Fruit fly (Drosophila melanogaster): ENCODE data around the gene CG18814.
A peak's percentile ranks its signal among the peaks of the same experiment; 100 is the strongest.

Gene CG18814

DNA sequence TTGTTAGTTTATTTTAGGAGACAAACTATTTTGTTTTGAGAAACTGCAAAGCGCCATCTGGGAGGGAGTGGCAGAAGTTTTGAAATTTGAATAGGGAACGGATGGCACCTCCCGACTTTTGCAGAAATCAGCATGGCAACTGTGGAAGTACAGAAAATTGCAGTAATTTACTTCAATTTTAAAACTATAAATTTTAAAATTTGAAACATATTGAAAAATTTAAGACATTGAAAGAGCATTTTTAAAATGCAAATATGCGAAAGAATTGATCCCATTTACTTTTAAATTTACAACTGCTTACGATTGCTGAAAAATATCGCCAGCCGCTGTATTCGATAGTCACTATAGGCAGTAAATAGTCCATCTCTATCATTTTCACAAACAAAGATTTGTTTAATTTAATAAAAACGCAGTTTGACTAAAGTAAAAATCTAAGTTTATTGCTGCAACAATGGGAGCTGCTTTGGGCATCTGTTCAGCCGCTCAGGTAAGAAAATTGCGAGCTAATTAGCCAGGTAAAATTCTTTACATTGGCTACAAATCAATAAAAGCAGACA lies 42.8 kb downstream of the CG18814 start, which contains the start of gene Serinc (continued):
- peak; percentile 6 for TF ChIP-seq p53 (GFP tag; optimal IDR thresholded peaks at IDR 0.05)
- peak; percentile 58 for TF ChIP-seq CG5245 (GFP tag; optimal IDR thresholded peaks at IDR 0.05)
- TF ChIP-seq ro (GFP tag; IDR thresholded peaks at IDR 0.05): no peak
- peak; percentile 61 for TF ChIP-seq CrebB (tag; optimal IDR thresholded peaks at IDR 0.05)
- TF ChIP-seq B-H2 (GFP tag; optimal IDR thresholded peaks at IDR 0.05): peak; percentile 59
- peak; percentile 47; the same call in 1 of the 2 replicates for TF ChIP-seq CG6272 (GFP tag; IDR thresholded peaks at IDR 0.05)
- peak; percentile 97 for TF ChIP-seq Sry-δ (GFP tag; optimal IDR thresholded peaks at IDR 0.05)
- TF ChIP-seq Mad (GFP tag; optimal IDR thresholded peaks at IDR 0.05): peak; percentile 62
- TF ChIP-seq tna (GFP tag; IDR thresholded peaks at IDR 0.05; ENCODE audit: partially characterized antibody): peak; percentile 95
- peak; percentile 99 for TF ChIP-seq CG14965 (GFP tag; optimal IDR thresholded peaks at IDR 0.05; ENCODE audit: borderline replicate concordance)
- TF ChIP-seq ewg (GFP tag; optimal IDR thresholded peaks at IDR 0.05): peak; percentile 39
- TF ChIP-seq vnd (GFP tag; IDR thresholded peaks at IDR 0.05; ENCODE audit: partially characterized antibody): peak; percentile 97
- TF ChIP-seq Pdp1 (GFP tag; optimal IDR thresholded peaks at IDR 0.05): peak; percentile 41 to 47
- TF ChIP-seq Myb (GFP tag; optimal IDR thresholded peaks at IDR 0.05): peak; percentile 73
- TF ChIP-seq CG16813 (GFP tag; IDR thresholded peaks at IDR 0.05; ENCODE audit: partially characterized antibody): peak; percentile 98
- no peak for TF ChIP-seq gt (GFP tag; IDR thresholded peaks at IDR 0.05)
- no peak for TF ChIP-seq Hey (tag; optimal IDR thresholded peaks at IDR 0.05)
- TF ChIP-seq fd3F (GFP tag; optimal IDR thresholded peaks at IDR 0.05): peak; percentile 17
- TF ChIP-seq Dbx (GFP tag; IDR thresholded peaks at IDR 0.05): peak; percentile 76
- TF ChIP-seq sim (GFP tag; IDR thresholded peaks at IDR 0.05): no peak
- TF ChIP-seq tx (GFP tag; optimal IDR thresholded peaks at IDR 0.05): peak; percentile 37
- peak; percentile 37 for TF ChIP-seq Nf-YB (GFP tag; optimal IDR thresholded peaks at IDR 0.05)
- TF ChIP-seq CG3838 (GFP tag; optimal IDR thresholded peaks at IDR 0.05): peak; percentile 25
- TF ChIP-seq Opbp (GFP tag; IDR thresholded peaks at IDR 0.05; ENCODE audit: partially characterized antibody): peak; percentile 98
- TF ChIP-seq hbn (GFP tag; IDR thresholded peaks at IDR 0.05; ENCODE audit: partially characterized antibody): peak; percentile 98
- TF ChIP-seq CG4282 (GFP tag; optimal IDR thresholded peaks at IDR 0.05): peak; percentile 27
- TF ChIP-seq CG12236 (GFP tag; optimal IDR thresholded peaks at IDR 0.05): peak; percentile 25
- TF ChIP-seq Doc3 (GFP tag; IDR thresholded peaks at IDR 0.05; ENCODE audit: partially characterized antibody): peak; percentile 98
- TF ChIP-seq CG2120 (GFP tag; optimal IDR thresholded peaks at IDR 0.05): peak; percentile 66
- no peak for TF ChIP-seq ATbp (GFP tag; optimal IDR thresholded peaks at IDR 0.05)
- TF ChIP-seq Gug (GFP tag; IDR thresholded peaks at IDR 0.05): peak; percentile 20; the same call in 1 of the 4 replicates
- 0 out of 2 replicates have a peak, but pooled peaks have one; percentile 33 for TF ChIP-seq E2f1 (GFP tag; IDR thresholded peaks at IDR 0.05)
- TF ChIP-seq CG4404 (GFP tag; IDR thresholded peaks at IDR 0.05): peak; percentile 11; the same call in 1 of the 2 replicates
- TF ChIP-seq CG3163 (GFP tag; optimal IDR thresholded peaks at IDR 0.05): peak; percentile 25
- no peak for TF ChIP-seq CG17612 (GFP tag; IDR thresholded peaks at IDR 0.05)
- no peak for TF ChIP-seq Blimp-1 (GFP tag; optimal IDR thresholded peaks at IDR 0.05)

DNA sequence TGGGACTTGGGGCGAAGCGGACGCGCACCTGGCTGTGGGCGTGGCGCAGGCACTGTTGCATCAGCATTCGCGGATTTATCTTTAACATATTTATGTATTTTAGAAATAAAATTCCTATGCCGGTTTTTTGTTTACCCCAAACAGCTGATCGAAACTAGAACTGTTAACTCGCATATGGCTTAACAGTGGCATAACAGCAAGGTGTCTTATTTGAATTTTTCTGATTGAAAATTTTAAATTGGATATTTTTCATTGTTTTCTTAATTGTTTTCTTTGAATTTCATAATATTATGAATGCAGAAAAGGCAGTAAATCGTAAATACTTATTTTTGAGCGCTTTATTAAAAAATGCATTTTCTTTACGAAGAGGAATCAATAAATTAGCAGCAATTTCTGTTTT lies 47.4 kb downstream of the CG18814 start, which contains the start of gene GluRS-m:
GluRS-m (minus strand) TSS at position 154 of the 400 bp plus-strand sequence.
- TF ChIP-seq CG34224 (GFP tag; IDR thresholded peaks at IDR 0.05; ENCODE audit: partially characterized antibody) (peak; percentile 24; the same call in 1 of the 3 replicates), lola (GFP tag; optimal IDR thresholded peaks at IDR 0.05) (no peak), Usf (GFP tag; optimal IDR thresholded peaks at IDR 0.05) (no peak), salm (tag; optimal IDR thresholded peaks at IDR 0.05) (no peak), CG14710 (tag; optimal IDR thresholded peaks at IDR 0.05) (no peak), Deaf1 (tag; optimal IDR thresholded peaks at IDR 0.05) (no peak), CG3163 (GFP tag; optimal IDR thresholded peaks at IDR 0.05) (no peak), CG2129 (GFP tag; IDR thresholded peaks at IDR 0.05; ENCODE audit: partially characterized antibody) (no peak), Fer1 (GFP tag; optimal IDR thresholded peaks at IDR 0.05) (no peak), kah (GFP tag; optimal IDR thresholded peaks at IDR 0.05) (no peak), pfk (GFP tag; optimal IDR thresholded peaks at IDR 0.05) (no peak), BEAF-32 (GFP tag; optimal IDR thresholded peaks at IDR 0.05) (no peak), stwl (tag; optimal IDR thresholded peaks at IDR 0.05) (no peak), mirr (GFP tag; optimal IDR thresholded peaks at IDR 0.05) (no peak), sens (GFP tag) (peak; percentile 15), CG13624 (GFP tag; optimal IDR thresholded peaks at IDR 0.05) (no peak)

Data from whole organism, embryonic.